Fruit fly (Drosophila melanogaster): Measurements from ENCODE around the gene CG43082.
A peak's percentile ranks its signal among the peaks of the same experiment; 100 is the strongest.

The CG43082 gene

dm6 chr3L:15634368-15635075, 27.1 kb upstream of the CG43082 start (continued):
- no peak for TF ChIP-seq CG9215 (GFP tag; IDR thresholded peaks at IDR 0.05)
- peak; percentile 1 for TF ChIP-seq CG13424 (tag; optimal IDR thresholded peaks at IDR 0.05)
- no peak for TF ChIP-seq CG18011 (GFP tag; optimal IDR thresholded peaks at IDR 0.05)
- no peak for TF ChIP-seq tin (GFP tag; optimal IDR thresholded peaks at IDR 0.05)
- no peak for TF ChIP-seq nerfin-2 (GFP tag; IDR thresholded peaks at IDR 0.05; ENCODE audit: partially characterized antibody)
- no peak for TF ChIP-seq dysf (GFP tag; IDR thresholded peaks at IDR 0.05)
- no peak for TF ChIP-seq luna (GFP tag; optimal IDR thresholded peaks at IDR 0.05)
- no peak for TF ChIP-seq sqz (GFP tag; optimal IDR thresholded peaks at IDR 0.05)
- peak; percentile 17 for TF ChIP-seq Nf-YC (tag; optimal IDR thresholded peaks at IDR 0.05)
- TF ChIP-seq sisA (GFP tag; IDR thresholded peaks at IDR 0.05): no peak
- TF ChIP-seq Fer2 (tag; optimal IDR thresholded peaks at IDR 0.05): no peak
- no peak for TF ChIP-seq E2f2 (GFP tag; IDR thresholded peaks at IDR 0.05)
- TF ChIP-seq Atf6 (GFP tag; IDR thresholded peaks at IDR 0.05): no peak
- TF ChIP-seq CoRest (tag; optimal IDR thresholded peaks at IDR 0.05): peak; percentile 2
- peak; percentile 46 for TF ChIP-seq CG11504 (tag; optimal IDR thresholded peaks at IDR 0.05)
- TF ChIP-seq Bgb (GFP tag; IDR thresholded peaks at IDR 0.05; ENCODE audit: partially characterized antibody): no peak
- TF ChIP-seq Asciz (GFP tag; optimal IDR thresholded peaks at IDR 0.05): no peak
- peak; percentile 11 for TF ChIP-seq CG8924 (tag; optimal IDR thresholded peaks at IDR 0.05)
- TF ChIP-seq Nf-YB (GFP tag; optimal IDR thresholded peaks at IDR 0.05): no peak
- no peak for TF ChIP-seq CG2120 (GFP tag; optimal IDR thresholded peaks at IDR 0.05)
- no peak for TF ChIP-seq Oli (tag; optimal IDR thresholded peaks at IDR 0.05)
- peak; percentile 31 for TF ChIP-seq CG34376 (GFP tag; optimal IDR thresholded peaks at IDR 0.05)
- TF ChIP-seq Camta (GFP tag; optimal IDR thresholded peaks at IDR 0.05): no peak
- TF ChIP-seq eyg (GFP tag; optimal IDR thresholded peaks at IDR 0.05): no peak
- 0 out of 3 replicates have a peak, but pooled peaks have one; percentile 40 for TF ChIP-seq CG17361 (GFP tag; IDR thresholded peaks at IDR 0.05)
- TF ChIP-seq Jarid2 (GFP tag; optimal IDR thresholded peaks at IDR 0.05): no peak

- no peak for TF ChIP-seq nau (GFP tag; optimal IDR thresholded peaks at IDR 0.05)
- TF ChIP-seq Sry-β (GFP tag; optimal IDR thresholded peaks at IDR 0.05): no peak
- TF ChIP-seq prd (optimal IDR thresholded peaks at IDR 0.05): no peak
- no peak for TF ChIP-seq prd (GFP tag; IDR thresholded peaks at IDR 0.05)
- peak; percentile 60 for TF ChIP-seq sens (GFP tag)
- peak; percentile 5 for TF ChIP-seq CG2678 (tag; optimal IDR thresholded peaks at IDR 0.05)
- peak; percentile 9 for TF ChIP-seq Hey (tag; optimal IDR thresholded peaks at IDR 0.05)
- peak; percentile 30 for TF ChIP-seq cwo (GFP tag; optimal IDR thresholded peaks at IDR 0.05)
- no peak for TF ChIP-seq Atf6 (GFP tag; IDR thresholded peaks at IDR 0.05)
- no peak for TF ChIP-seq slbo (GFP tag; IDR thresholded peaks at IDR 0.05)
- no peak for TF ChIP-seq CG10565 (GFP tag; optimal IDR thresholded peaks at IDR 0.05)
- no peak for TF ChIP-seq Doc3 (GFP tag; IDR thresholded peaks at IDR 0.05; ENCODE audit: partially characterized antibody)
- peak; percentile 45 for TF ChIP-seq CG34376 (GFP tag; optimal IDR thresholded peaks at IDR 0.05)
- TF ChIP-seq CG10431 (GFP tag; optimal IDR thresholded peaks at IDR 0.05): no peak
- TF ChIP-seq CG33557 (GFP tag; optimal IDR thresholded peaks at IDR 0.05): peak; percentile 2
- 0 out of 2 replicates have a peak, but pooled peaks have one; percentile 10 for TF ChIP-seq sim (GFP tag; IDR thresholded peaks at IDR 0.05)
- TF ChIP-seq exex (tag; optimal IDR thresholded peaks at IDR 0.05): peak; percentile 84
- peak; percentile 65; the same call in 2 of the 4 replicates for TF ChIP-seq chinmo (GFP tag; IDR thresholded peaks at IDR 0.05; ENCODE audit: partially characterized antibody)
- TF ChIP-seq CG7963 (GFP tag; IDR thresholded peaks at IDR 0.05; ENCODE audit: partially characterized antibody): no peak
- TF ChIP-seq CG1603 (tag; optimal IDR thresholded peaks at IDR 0.05): peak; percentile 20
- TF ChIP-seq CG11456 (GFP tag; IDR thresholded peaks at IDR 0.05): no peak
- TF ChIP-seq CG9817 (tag; optimal IDR thresholded peaks at IDR 0.05): no peak
- TF ChIP-seq lab (GFP tag; optimal IDR thresholded peaks at IDR 0.05): peak; percentile 29
- TF ChIP-seq Med (GFP tag): peak; percentile 67
- TF ChIP-seq sr (GFP tag; IDR thresholded peaks at IDR 0.05): no peak
These were observed 25.3 kb upstream of the CG43082 start for dm6 chr3L:15636359-15636758.
